Worm (Caenorhabditis elegans) whole organism, young adult: ENCODE data around the gene C38D4.10.

Experiments
- B0261.1 ChIP-seq: sonication (generic microtip); optimal IDR thresholded peaks from 2 replicates; lab custom pipeline; 2016; ENCODE audit warnings: mild to moderate bottlenecking, missing genetic modification characterization, moderate library complexity, missing compliant biosample characterization
- F49E8.2 ChIP-seq: sonication (generic microtip); optimal IDR thresholded peaks from 3 replicates; lab custom pipeline; 2017; ENCODE audit warnings: missing genetic modification characterization, mild to moderate bottlenecking, missing compliant biosample characterization, antibody characterized with exemption, moderate library complexity; ENCODE audit not compliant: insufficient read depth
- aptf-2 ChIP-seq: fragments of 200-800 bp; sonication (Bioruptor generic); conservative IDR thresholded peaks from 2 replicates; pipeline ENCODE4 v1.3.6; 2022; ENCODE audit warnings: missing genetic modification reagents, missing genetic modification characterization, missing compliant biosample characterization
- efl-1 ChIP-seq: fragments of 150-350 bp; optimal IDR thresholded peaks from 2 replicates; lab custom pipeline; 2014; ENCODE audit warnings: missing biosample characterization, missing genetic modification reagents, missing genetic modification characterization
- fkh-3 ChIP-seq: sonication (generic microtip); optimal IDR thresholded peaks from 2 replicates; lab custom pipeline; 2016; ENCODE audit warnings: mild to moderate bottlenecking, missing genetic modification characterization, missing compliant biosample characterization
- lin-40 ChIP-seq: sonication (generic microtip); optimal IDR thresholded peaks from 2 replicates; lab custom pipeline; 2016; ENCODE audit warnings: missing genetic modification characterization, mild to moderate bottlenecking, missing compliant biosample characterization, missing genotype, missing genetic modification reagents
- lin-54 ChIP-seq: fragments of 200-800 bp; sonication (Bioruptor generic); optimal IDR thresholded peaks from 2 replicates; lab custom pipeline; 2018; ENCODE audit warnings: mild to moderate bottlenecking, missing genetic modification characterization, missing compliant biosample characterization
- nhr-179 ChIP-seq: sonication (generic microtip); optimal IDR thresholded peaks from 2 replicates; lab custom pipeline; 2016; ENCODE audit warnings: mild to moderate bottlenecking, missing genetic modification characterization, missing compliant biosample characterization
- nhr-27 ChIP-seq: fragments of 200-800 bp; sonication (Bioruptor generic); optimal IDR thresholded peaks from 2 replicates; lab custom pipeline; 2018; ENCODE audit warnings: mild to moderate bottlenecking, missing genetic modification characterization, moderate library complexity, missing compliant biosample characterization
- snpc-4 ChIP-seq, 5 experiments: fragments of 150-350 bp in 1 of 5; sonication (generic microtip) in 4 of 5; optimal IDR thresholded peaks; 2 replicates each; lab custom pipeline; 2014 to 2018; ENCODE audit warnings: missing genetic modification characterization in 5 of 5, missing biosample characterization in 3 of 5, antibody characterized with exemption in 2 of 5, mild to moderate bottlenecking in 2 of 5, missing compliant biosample characterization in 2 of 5, missing genotype in 2 of 5, moderate library complexity in 2 of 5, missing genetic modification reagents in 1 of 5
- tlf-1 ChIP-seq: fragments of 200-800 bp; sonication (Bioruptor generic); optimal IDR thresholded peaks from 2 replicates; lab custom pipeline; 2018; ENCODE audit warnings: mild to moderate bottlenecking, missing genetic modification characterization, missing compliant biosample characterization
- unc-130 ChIP-seq: sonication (generic microtip); optimal IDR thresholded peaks from 2 replicates; lab custom pipeline; 2016; ENCODE audit warnings: missing genetic modification reagents, missing genetic modification characterization, missing compliant biosample characterization
- unc-62 ChIP-seq: fragments of 150-350 bp; optimal IDR thresholded peaks from 2 replicates; lab custom pipeline; 2014; ENCODE audit warnings: missing biosample characterization, missing genetic modification reagents, missing genetic modification characterization

DNA sequence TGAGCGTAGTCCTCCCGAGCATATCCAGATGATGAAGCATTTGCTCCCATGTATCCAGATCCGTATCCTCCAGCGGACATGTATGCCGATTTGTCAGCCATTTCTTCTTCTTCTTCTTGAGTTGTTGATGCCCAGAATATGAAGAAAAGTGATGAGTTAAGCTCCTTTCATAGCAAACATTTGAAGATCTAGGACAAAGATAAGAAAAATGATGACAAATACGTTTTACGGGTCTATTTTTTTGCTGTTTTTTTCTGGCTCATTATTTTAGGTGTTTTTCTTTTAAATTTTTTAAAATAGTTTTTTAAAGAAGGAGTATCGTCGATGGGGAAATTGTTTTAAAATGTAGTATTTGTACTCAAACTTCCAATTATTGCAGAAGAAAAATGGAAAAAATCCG lies 47.9 kb downstream of the C38D4.10 start, which contains the start of gene nspd-9:
- no peak for TF ChIP-seq B0261.1
- no peak for TF ChIP-seq lin-40 (tag; lab: Kevin White, UChicago)
- no peak for TF ChIP-seq nhr-179
- TF ChIP-seq lin-54 (GFP tag; lab: Kevin White, UChicago): no peak
- no peak for TF ChIP-seq unc-62 (GFP tag; lab: Kevin White, UChicago)
- TF ChIP-seq F49E8.2 (tag; lab: Kevin White, UChicago): no peak
- no peak for TF ChIP-seq nhr-27 (tag; lab: Kevin White, UChicago)
- TF ChIP-seq snpc-4 (GFP tag; optimal IDR thresholded peaks at IDR 0.05; lab: Kevin White, UChicago): no peak
- TF ChIP-seq snpc-4 (tag; optimal IDR thresholded peaks at IDR 0.05; lab: Kevin White, UChicago): no peak
- no peak for TF ChIP-seq fkh-3
- TF ChIP-seq tlf-1: no peak
- no peak for TF ChIP-seq aptf-2 (GFP tag; lab: Robert Waterston, UW)
- TF ChIP-seq unc-130: no peak
- no peak for TF ChIP-seq efl-1 (GFP tag; lab: Kevin White, UChicago)
